Worm (Caenorhabditis elegans) whole organism, L4/young adult: ENCODE results near the gene npr-15.

ENCODE experiments used
- W03F9.2 ChIP-seq: fragments of 150-350 bp; optimal IDR thresholded peaks from 2 replicates; lab custom pipeline; 2014; ENCODE audit warnings: missing biosample characterization, missing genetic modification characterization
- dao-5 ChIP-seq: sonication (generic microtip); optimal IDR thresholded peaks from 2 replicates; lab custom pipeline; 2016; ENCODE audit warnings: missing genotype, missing genetic modification characterization, moderate library complexity, missing compliant biosample characterization
- him-1 ChIP-seq: sonication (generic microtip); optimal IDR thresholded peaks from 2 replicates; lab custom pipeline; 2016; ENCODE audit warnings: missing genotype, missing genetic modification reagents, missing genetic modification characterization, missing compliant biosample characterization

The npr-15 gene

DNA sequence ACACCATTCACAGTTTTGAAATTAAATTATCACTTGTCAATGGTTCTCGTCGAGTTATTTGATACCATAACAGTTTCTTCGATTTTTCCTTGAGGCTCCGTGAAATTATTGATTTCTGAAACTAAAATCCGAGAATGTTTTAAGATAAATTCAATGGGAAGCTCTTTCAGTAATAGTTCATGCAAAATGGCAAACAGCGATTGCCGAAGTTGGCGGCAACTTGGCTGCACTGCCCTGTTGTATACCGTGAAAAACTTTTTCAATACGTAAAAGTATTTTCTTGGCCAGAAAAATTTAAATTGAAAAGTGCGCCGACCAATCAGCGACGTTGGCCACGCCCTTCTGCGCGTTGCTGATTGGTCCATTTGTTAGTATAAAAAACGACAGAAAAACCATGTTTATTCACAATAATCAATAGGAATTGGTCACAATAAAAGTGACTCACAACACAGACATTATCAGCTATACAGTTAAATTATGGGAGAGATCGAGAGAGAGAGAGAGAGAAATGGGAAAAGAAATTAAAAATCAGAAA lies 11.5 kb downstream of the npr-15 start:
- TF ChIP-seq him-1 (tag; lab: Kevin White, UChicago) = no peak
- TF ChIP-seq dao-5 (tag; lab: Kevin White, UChicago) = no peak
- no peak for TF ChIP-seq W03F9.2 (tag; lab: Kevin White, UChicago)

DNA sequence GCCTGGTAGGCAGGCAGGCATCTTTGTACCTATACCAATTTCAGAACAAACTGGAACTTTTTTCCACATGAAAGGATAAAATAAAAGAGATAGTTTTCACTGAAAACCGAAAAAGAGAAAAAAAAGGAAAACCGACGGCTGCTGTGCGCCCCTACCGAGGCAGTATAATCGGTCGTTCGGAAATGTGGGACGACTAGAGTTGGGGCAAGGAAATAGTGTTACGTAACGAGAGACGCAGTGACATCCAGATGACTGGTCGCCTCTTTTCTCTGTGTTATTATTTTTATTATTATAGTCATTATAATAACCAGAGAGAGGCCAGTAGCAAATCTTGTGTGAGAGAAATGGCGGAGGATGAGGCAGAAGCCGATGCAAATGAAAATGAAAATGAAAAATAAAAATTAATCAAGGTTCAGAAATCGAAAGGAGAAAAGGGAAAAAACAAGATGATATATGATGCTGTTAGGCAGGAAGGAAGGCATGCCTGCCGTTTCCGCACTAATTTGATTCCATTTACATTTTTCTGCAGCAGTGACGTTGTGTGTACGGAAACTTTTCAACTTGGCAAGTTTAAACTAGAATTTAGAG lies 13.0 kb downstream of the npr-15 start:
- TF ChIP-seq dao-5 (tag; lab: Kevin White, UChicago) = no peak
- TF ChIP-seq him-1 (tag; lab: Kevin White, UChicago) = no peak
- no peak for TF ChIP-seq W03F9.2 (tag; lab: Kevin White, UChicago)

DNA sequence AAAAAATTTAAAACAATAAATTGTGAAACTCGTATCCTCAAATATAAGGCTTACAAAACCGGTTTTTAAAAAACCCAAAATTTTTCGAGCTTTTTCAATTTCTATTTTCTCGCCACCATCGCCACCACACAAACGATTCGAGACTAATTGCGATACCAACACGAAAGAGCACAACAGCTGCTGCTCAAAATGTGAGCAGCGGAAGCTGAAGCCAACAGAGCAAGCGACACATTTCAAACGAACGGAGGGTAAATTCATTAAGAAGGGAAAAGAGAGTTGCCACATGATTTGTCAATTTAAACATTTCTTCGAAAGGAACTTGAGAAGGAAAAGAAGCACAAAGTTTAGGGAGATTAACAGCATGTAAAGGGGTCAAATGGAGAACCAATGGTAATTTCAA lies 15.4 kb downstream of the npr-15 start:
- no peak for TF ChIP-seq W03F9.2 (tag; lab: Kevin White, UChicago)
- TF ChIP-seq him-1 (tag; lab: Kevin White, UChicago) = no peak
- TF ChIP-seq dao-5 (tag; lab: Kevin White, UChicago) = no peak

DNA sequence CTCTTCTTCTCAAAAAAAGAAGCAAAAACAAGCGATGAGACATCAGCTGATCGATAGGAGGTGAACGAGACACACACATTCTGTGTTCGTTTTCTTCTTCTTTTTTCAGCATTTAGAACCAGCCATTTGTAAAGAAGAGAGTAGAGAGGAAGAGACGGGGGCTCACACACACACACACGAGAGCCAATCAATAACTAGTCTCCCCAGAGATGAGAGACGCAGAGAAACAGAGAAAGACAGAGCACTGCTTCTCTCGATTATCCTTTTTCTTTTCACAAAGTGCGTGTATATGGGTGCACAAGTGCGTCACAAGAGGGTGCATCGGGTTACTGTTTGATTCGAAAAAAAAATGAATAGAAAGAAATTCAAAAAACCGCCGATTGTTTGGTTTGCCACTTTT lies 17.1 kb downstream of the npr-15 start:
- TF ChIP-seq W03F9.2 (tag; lab: Kevin White, UChicago) (no peak), him-1 (tag; lab: Kevin White, UChicago) (peak; percentile 92), dao-5 (tag; lab: Kevin White, UChicago) (no peak)

- no peak for TF ChIP-seq him-1 (tag; lab: Kevin White, UChicago)
- TF ChIP-seq W03F9.2 (tag; lab: Kevin White, UChicago) = no peak
Measured at ce11 chrIII:3675480-3675879, 19.0 kb downstream of the npr-15 start.

ce11 chrIII:3674149-3674548 lies 20.3 kb downstream of the npr-15 start:
- TF ChIP-seq him-1 (tag; lab: Kevin White, UChicago) = no peak
- no peak for TF ChIP-seq dao-5 (tag; lab: Kevin White, UChicago)
- no peak for TF ChIP-seq W03F9.2 (tag; lab: Kevin White, UChicago)

ce11 chrIII:3672839-3673238 lies 21.6 kb downstream of the npr-15 start:
- no peak for TF ChIP-seq dao-5 (tag; lab: Kevin White, UChicago)
- TF ChIP-seq him-1 (tag; lab: Kevin White, UChicago) = no peak
- no peak for TF ChIP-seq W03F9.2 (tag; lab: Kevin White, UChicago)

ce11 chrIII:3670984-3671383 lies 23.5 kb downstream of the npr-15 start:
- TF ChIP-seq W03F9.2 (tag; lab: Kevin White, UChicago) = no peak
- TF ChIP-seq him-1 (tag; lab: Kevin White, UChicago) = no peak
- no peak for TF ChIP-seq dao-5 (tag; lab: Kevin White, UChicago)

ce11 chrIII:3670336-3670735 lies 24.1 kb downstream of the npr-15 start, which contains the start of gene C46F11.6:
Gene C46F11.6 (minus strand): TSS chrIII:3670436.
- TF ChIP-seq W03F9.2 (tag; lab: Kevin White, UChicago) (no peak), him-1 (tag; lab: Kevin White, UChicago) (no peak), dao-5 (tag; lab: Kevin White, UChicago) (no peak)

- TF ChIP-seq him-1 (tag; lab: Kevin White, UChicago) (peak; percentile 62), dao-5 (tag; lab: Kevin White, UChicago) (no peak), W03F9.2 (tag; lab: Kevin White, UChicago) (peak; percentile 27)
Measured at ce11 chrIII:3664224-3664623, 30.2 kb downstream of the npr-15 start, which contains the start of gene C46F11.4. Gene C46F11.4 (minus strand): TSS chrIII:3664304.

DNA sequence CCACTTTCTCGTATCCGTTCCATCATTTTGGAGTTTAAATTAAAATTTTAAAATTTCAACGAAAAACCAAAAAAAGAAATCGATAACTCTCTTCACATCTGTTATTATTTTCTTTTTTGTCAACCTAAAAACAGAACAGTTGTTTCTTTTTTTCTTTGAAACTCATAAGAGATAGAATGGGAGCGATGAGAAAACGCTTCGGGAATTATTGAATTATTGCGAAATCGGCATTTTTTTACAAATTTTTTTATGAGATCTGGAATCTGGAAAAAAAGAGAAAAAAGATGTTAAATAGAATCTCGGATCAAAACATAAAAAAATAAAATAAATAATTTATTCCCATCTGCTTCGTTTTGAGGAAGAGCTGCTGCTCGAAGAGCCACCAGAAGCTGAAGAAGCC lies 37.0 kb downstream of the npr-15 start, which contains the start of gene C46F11.5:
TSS of gene C46F11.5 (minus strand) at position 128 of the 400 bp plus-strand sequence.
- TF ChIP-seq W03F9.2 (tag; lab: Kevin White, UChicago) = no peak
- no peak for TF ChIP-seq dao-5 (tag; lab: Kevin White, UChicago)
- TF ChIP-seq him-1 (tag; lab: Kevin White, UChicago) = no peak

ce11 chrIII:3652964-3653363 lies 41.5 kb downstream of the npr-15 start:
- TF ChIP-seq dao-5 (tag; lab: Kevin White, UChicago) (no peak), W03F9.2 (tag; lab: Kevin White, UChicago) (no peak), him-1 (tag; lab: Kevin White, UChicago) (no peak)

- TF ChIP-seq dao-5 (tag; lab: Kevin White, UChicago) (no peak), him-1 (tag; lab: Kevin White, UChicago) (no peak), W03F9.2 (tag; lab: Kevin White, UChicago) (no peak)
Measured at ce11 chrIII:3652427-3652826, 42.0 kb downstream of the npr-15 start.
